Fruit fly (Drosophila melanogaster) whole organism, embryonic: ENCODE data around the gene Cnot4.

ENCODE experiments used
- Antp ChIP-seq: fragments of 200-800 bp; sonication (Bioruptor generic); optimal IDR thresholded peaks from 3 replicates; lab custom pipeline; 2016; ENCODE audit warnings: missing biosample characterization, missing genetic modification characterization
- B-H1 ChIP-seq: fragments of 200-800 bp; sonication (Bioruptor generic); IDR thresholded peaks from 3 replicates; pipeline ENCODE4 v1.3.6; 2022; ENCODE audit warnings: missing biosample characterization, missing genetic modification characterization
- CG1024 ChIP-seq: fragments of 200-800 bp; sonication (Bioruptor generic); IDR thresholded peaks from 2 replicates; pipeline ENCODE4 v1.3.6; 2022; ENCODE audit warnings: missing biosample characterization, missing genetic modification characterization
- CG10543 ChIP-seq: fragments of 200-800 bp; sonication (Bioruptor generic); optimal IDR thresholded peaks from 3 replicates; lab custom pipeline; 2017; ENCODE audit warnings: missing biosample characterization, mild to moderate bottlenecking, missing genetic modification characterization, moderate library complexity
- CG11085 ChIP-seq: fragments of 200-800 bp; sonication (Bioruptor generic); IDR thresholded peaks from 2 replicates; pipeline ENCODE4 v1.3.6; 2022; ENCODE audit warnings: missing biosample characterization, missing genetic modification characterization
- CG12769 ChIP-seq: fragments of 200-800 bp; sonication (Bioruptor generic); optimal IDR thresholded peaks from 2 replicates; lab custom pipeline; 2019; ENCODE audit warnings: missing biosample characterization, mild to moderate bottlenecking, missing genetic modification characterization, moderate library complexity
- CG15269 ChIP-seq: fragments of 200-800 bp; sonication (Bioruptor generic); optimal IDR thresholded peaks from 2 replicates; lab custom pipeline; 2018; ENCODE audit warnings: missing biosample characterization, mild to moderate bottlenecking, missing genetic modification characterization, moderate library complexity
- CG17612 ChIP-seq: fragments of 200-800 bp; sonication (Bioruptor generic); IDR thresholded peaks from 2 replicates; pipeline ENCODE4 v1.3.6; 2022; ENCODE audit warnings: missing biosample characterization, missing genetic modification characterization
- CG17802 ChIP-seq: fragments of 200-800 bp; sonication (Bioruptor generic); optimal IDR thresholded peaks from 2 replicates; lab custom pipeline; 2018; ENCODE audit warnings: missing biosample characterization, mild to moderate bottlenecking, missing genetic modification characterization, moderate library complexity
- CG2116 ChIP-seq: fragments of 200-800 bp; sonication (Bioruptor generic); optimal IDR thresholded peaks from 3 replicates; lab custom pipeline; 2018; ENCODE audit warnings: missing biosample characterization, mild to moderate bottlenecking, missing genetic modification characterization
- CG2199 ChIP-seq: fragments of 200-800 bp; sonication (Bioruptor generic); IDR thresholded peaks from 3 replicates; pipeline ENCODE4 v1.3.6; 2022; ENCODE audit warnings: missing biosample characterization, missing genetic modification characterization
- CG2712 ChIP-seq: fragments of 200-800 bp; optimal IDR thresholded peaks from 3 replicates; lab custom pipeline; 2019; ENCODE audit warnings: missing biosample characterization, mild to moderate bottlenecking, missing genetic modification characterization, moderate library complexity
- CG3163 ChIP-seq: fragments of 200-800 bp; sonication (Bioruptor generic); optimal IDR thresholded peaks from 3 replicates; lab custom pipeline; 2016; ENCODE audit warnings: missing biosample characterization, missing genetic modification characterization
- CG3726 ChIP-seq: fragments of 200-800 bp; sonication (Bioruptor generic); IDR thresholded peaks from 3 replicates; pipeline ENCODE4, ENCODE4 v1.3.6; 2022; ENCODE audit warnings: missing biosample characterization, missing genetic modification characterization
- CG3838 ChIP-seq: fragments of 200-800 bp; sonication (Bioruptor generic); optimal IDR thresholded peaks from 3 replicates; lab custom pipeline; 2016; ENCODE audit warnings: missing biosample characterization, missing genetic modification characterization
- CG6175 ChIP-seq: fragments of 200-800 bp; sonication (Bioruptor generic); IDR thresholded peaks from 3 replicates; pipeline ENCODE4 v1.3.6; 2022; ENCODE audit warnings: missing biosample characterization, missing genetic modification characterization
- CG7928 ChIP-seq: fragments of 200-800 bp; sonication (Bioruptor generic); optimal IDR thresholded peaks from 2 replicates; lab custom pipeline; 2017; ENCODE audit warnings: missing biosample characterization, mild to moderate bottlenecking, missing genetic modification characterization
- CG7963 ChIP-seq: fragments of 200-800 bp; sonication (Bioruptor generic); IDR thresholded peaks from 3 replicates; pipeline ENCODE4 v1.3.6; 2022; ENCODE audit warnings: missing biosample characterization, missing genetic modification characterization; ENCODE audit not compliant: partially characterized antibody
- CG8944 ChIP-seq: fragments of 200-800 bp; sonication (Bioruptor generic); optimal IDR thresholded peaks from 3 replicates; lab custom pipeline; 2016; ENCODE audit warnings: missing biosample characterization, missing genetic modification characterization
- CG9817 ChIP-seq: fragments of 200-800 bp; sonication (Bioruptor generic); optimal IDR thresholded peaks from 2 replicates; lab custom pipeline; 2018; ENCODE audit warnings: missing biosample characterization, mild to moderate bottlenecking, missing genetic modification characterization, moderate library complexity
- Camta ChIP-seq: fragments of 200-800 bp; sonication (Bioruptor generic); optimal IDR thresholded peaks from 2 replicates; lab custom pipeline; 2016; ENCODE audit warnings: missing biosample characterization, missing genetic modification characterization
- Dip3 ChIP-seq: fragments of 200-800 bp; sonication (Bioruptor generic); optimal IDR thresholded peaks from 3 replicates; lab custom pipeline; 2016; ENCODE audit warnings: missing biosample characterization, missing genetic modification characterization
- Eip74EF ChIP-seq, 2 experiments: fragments of 200-800 bp in 1 of 2; fragments of >200 bp in 1 of 2; sonication (Bioruptor generic) in 1 of 2; optimal IDR thresholded peaks; 2 replicates each; lab custom pipeline; 2017 to 2019; ENCODE audit warnings: missing biosample characterization in 2 of 2, missing genetic modification characterization in 2 of 2, mild to moderate bottlenecking in 1 of 2, moderate library complexity in 1 of 2
- Fer2 ChIP-seq: fragments of 200-800 bp; sonication (Bioruptor generic); optimal IDR thresholded peaks from 2 replicates; lab custom pipeline; 2018; ENCODE audit warnings: missing biosample characterization, mild to moderate bottlenecking, missing genetic modification characterization, moderate library complexity
- Hmx ChIP-seq: fragments of 200-800 bp; sonication (Bioruptor generic); optimal IDR thresholded peaks from 2 replicates; lab custom pipeline; 2016; ENCODE audit warnings: missing biosample characterization, missing genetic modification characterization
- Hr3 ChIP-seq: fragments of 200-800 bp; sonication (Bioruptor generic); optimal IDR thresholded peaks from 3 replicates; lab custom pipeline; 2016; ENCODE audit warnings: missing biosample characterization, missing genetic modification characterization
- MTF-1 ChIP-seq: fragments of 200-800 bp; sonication (Bioruptor generic); optimal IDR thresholded peaks from 2 replicates; lab custom pipeline; 2018; ENCODE audit warnings: missing biosample characterization, mild to moderate bottlenecking, missing genetic modification characterization, borderline replicate concordance
- NfI ChIP-seq: fragments of 200-800 bp; sonication (Bioruptor generic); optimal IDR thresholded peaks from 3 replicates; lab custom pipeline; 2018; ENCODE audit warnings: missing biosample characterization, mild to moderate bottlenecking, missing genetic modification characterization, moderate library complexity
- Optix ChIP-seq: fragments of 200-800 bp; sonication (Bioruptor generic); IDR thresholded peaks from 3 replicates; pipeline ENCODE4 v1.3.6; 2022; ENCODE audit warnings: missing biosample characterization, missing genetic modification characterization
- PHDP ChIP-seq: fragments of 200-800 bp; sonication (Bioruptor generic); optimal IDR thresholded peaks from 3 replicates; lab custom pipeline; 2018; ENCODE audit warnings: missing biosample characterization, mild to moderate bottlenecking, missing genetic modification characterization, moderate library complexity
- YL-1 ChIP-seq: fragments of 200-800 bp; sonication (Bioruptor generic); optimal IDR thresholded peaks from 3 replicates; lab custom pipeline; 2017; ENCODE audit warnings: missing biosample characterization, mild to moderate bottlenecking, missing genetic modification characterization
- ab ChIP-seq: fragments of 200-800 bp; sonication (Bioruptor generic); optimal IDR thresholded peaks from 2 replicates; lab custom pipeline; 2016; ENCODE audit warnings: missing biosample characterization, missing genetic modification characterization
- ac ChIP-seq: fragments of 200-800 bp; sonication (Bioruptor generic); optimal IDR thresholded peaks from 3 replicates; lab custom pipeline; 2017; ENCODE audit warnings: missing biosample characterization, mild to moderate bottlenecking, missing genetic modification characterization
- al ChIP-seq: fragments of 200-800 bp; sonication (Bioruptor generic); IDR thresholded peaks from 2 replicates; pipeline ENCODE4 v1.3.6; 2022; ENCODE audit warnings: missing biosample characterization, missing genetic modification characterization
- ara ChIP-seq: fragments of 200-800 bp; sonication (Bioruptor generic); IDR thresholded peaks from 2 replicates; pipeline ENCODE4 v1.3.6; 2022; ENCODE audit warnings: missing biosample characterization, missing genetic modification characterization
- az2 ChIP-seq: fragments of 200-800 bp; sonication (Bioruptor generic); optimal IDR thresholded peaks from 3 replicates; lab custom pipeline; 2016; ENCODE audit warnings: missing biosample characterization, missing genetic modification characterization
- bbx ChIP-seq: fragments of 200-800 bp; sonication (Bioruptor generic); IDR thresholded peaks from 2 replicates; pipeline ENCODE4 v1.3.6; 2022; ENCODE audit warnings: missing biosample characterization, missing genetic modification characterization; ENCODE audit not compliant: partially characterized antibody
- bowl ChIP-seq: fragments of 200-800 bp; sonication (Bioruptor generic); IDR thresholded peaks from 2 replicates; pipeline ENCODE4 v1.3.6; 2022; ENCODE audit warnings: missing biosample characterization, missing genetic modification characterization
- ftz-f1 ChIP-seq: fragments of 200-800 bp; sonication (Bioruptor generic); optimal IDR thresholded peaks from 2 replicates; lab custom pipeline; 2016; ENCODE audit warnings: missing biosample characterization, missing genetic modification characterization
- gt ChIP-seq: fragments of 200-800 bp; sonication (Bioruptor generic); IDR thresholded peaks from 2 replicates; pipeline ENCODE4 v1.3.6; 2022; ENCODE audit warnings: missing biosample characterization, missing genetic modification characterization
- luna ChIP-seq: fragments of 200-800 bp; sonication (Bioruptor generic); optimal IDR thresholded peaks from 2 replicates; lab custom pipeline; 2016; ENCODE audit warnings: missing biosample characterization, missing genetic modification characterization
- nerfin-2 ChIP-seq: fragments of 200-800 bp; sonication (Bioruptor generic); IDR thresholded peaks from 2 replicates; pipeline ENCODE4 v1.3.6; 2022; ENCODE audit warnings: missing biosample characterization, missing genetic modification characterization; ENCODE audit not compliant: partially characterized antibody
- nmo ChIP-seq: fragments of 200-800 bp; sonication (Bioruptor generic); optimal IDR thresholded peaks from 2 replicates; lab custom pipeline; 2018; ENCODE audit warnings: missing biosample characterization, mild to moderate bottlenecking, missing genetic modification characterization, moderate library complexity
- p53 ChIP-seq: fragments of 200-800 bp; sonication (Bioruptor generic); optimal IDR thresholded peaks from 2 replicates; lab custom pipeline; 2016; ENCODE audit warnings: missing biosample characterization, missing genetic modification characterization
- pan ChIP-seq, 4 experiments: fragments of >200 bp in 3 of 4; fragments of 200-800 bp in 1 of 4; sonication (Bioruptor generic) in 1 of 4; optimal IDR thresholded peaks in 3 of 4; IDR thresholded peaks in 1 of 4; 2 replicates each; pipeline versions ENCODE4 v1.3.6 to Lab custom; 2017 to 2022; ENCODE audit warnings: missing biosample characterization in 2 of 4, missing genetic modification characterization in 2 of 4, mixed read lengths in 1 of 4
- peb ChIP-seq: fragments of 200-800 bp; sonication (Bioruptor generic); IDR thresholded peaks from 2 replicates; pipeline ENCODE4 v1.3.6; 2022; ENCODE audit warnings: missing biosample characterization, missing genetic modification characterization
- phol ChIP-seq: fragments of 200-800 bp; sonication (Bioruptor generic); optimal IDR thresholded peaks from 3 replicates; lab custom pipeline; 2018; ENCODE audit warnings: missing biosample characterization, mild to moderate bottlenecking, missing genetic modification characterization, moderate library complexity
- pnt ChIP-seq: fragments of 200-800 bp; sonication (Bioruptor generic); optimal IDR thresholded peaks from 3 replicates; lab custom pipeline; 2016; ENCODE audit warnings: missing biosample characterization, missing genetic modification characterization
- sens ChIP-seq: fragments of 200-800 bp; sonication (Bioruptor generic); peaks from one replicate; lab custom pipeline; 2016; ENCODE audit warnings: missing biosample characterization, missing genetic modification characterization
- stwl ChIP-seq: fragments of 200-800 bp; sonication (Bioruptor generic); optimal IDR thresholded peaks from 3 replicates; lab custom pipeline; 2018; ENCODE audit warnings: missing biosample characterization, mild to moderate bottlenecking, missing genetic modification characterization, moderate library complexity
- tx ChIP-seq: fragments of 200-800 bp; sonication (Bioruptor generic); optimal IDR thresholded peaks from 2 replicates; lab custom pipeline; 2016; ENCODE audit warnings: missing biosample characterization, missing genetic modification characterization

The Cnot4 gene

DNA sequence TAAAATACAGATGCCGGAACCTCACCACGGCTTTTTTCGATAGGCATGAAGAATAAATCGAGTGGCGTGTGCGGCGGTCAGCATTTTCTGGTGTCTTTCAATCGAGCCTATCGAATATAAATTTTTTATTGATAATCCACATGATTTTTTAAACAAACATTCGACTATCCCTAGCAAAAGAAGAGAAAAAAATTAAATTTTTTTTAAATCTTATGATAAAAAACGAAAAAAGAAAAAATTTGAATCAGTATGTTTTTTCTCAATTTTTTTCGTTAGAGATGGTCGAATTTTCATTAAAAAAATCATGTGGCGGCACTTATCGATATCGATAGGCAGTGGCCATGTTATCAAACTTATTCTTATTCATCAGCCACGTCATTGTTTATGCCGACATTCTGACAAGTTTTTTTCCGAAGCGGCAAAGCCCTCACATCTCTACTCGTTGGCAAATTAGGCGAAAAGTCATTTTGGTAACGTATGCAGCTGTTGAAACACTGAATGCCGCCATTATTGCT, 30.1 kb downstream of the Cnot4 start, which contains the start of the genes SmB and KdelR (continued):
- TF ChIP-seq CG2116: peak; percentile 94
- TF ChIP-seq B-H1: no peak
- peak; percentile 83 for TF ChIP-seq phol (tag; lab: Kevin White, UChicago)
- no peak for TF ChIP-seq Eip74EF (GFP tag; optimal IDR thresholded peaks at IDR 0.05; lab: Kevin White, UChicago)
- no peak for TF ChIP-seq CG12769 (tag; lab: Kevin White, UChicago)
- no peak for TF ChIP-seq ab (GFP tag; lab: Kevin White, UChicago)
- TF ChIP-seq Hr3: no peak
- no peak for TF ChIP-seq pnt (GFP tag; lab: Kevin White, UChicago)
- TF ChIP-seq CG2199 (GFP tag; lab: Robert Waterston, UW): no peak
- no peak for TF ChIP-seq CG6175 (GFP tag; lab: Robert Waterston, UW)
- TF ChIP-seq CG3163 (GFP tag; lab: Kevin White, UChicago): no peak
- no peak for TF ChIP-seq CG17612 (GFP tag; lab: Robert Waterston, UW)
- TF ChIP-seq luna (GFP tag; lab: Kevin White, UChicago): no peak
- no peak for TF ChIP-seq NfI (GFP tag; lab: Kevin White, UChicago)
- no peak for TF ChIP-seq p53
- no peak for TF ChIP-seq pan (optimal IDR thresholded peaks at IDR 0.05; lab: Kevin White, UChicago)
- no peak for TF ChIP-seq pan (GFP tag; optimal IDR thresholded peaks at IDR 0.05 in 1 of 2, IDR thresholded peaks at IDR 0.05 in 1 of 2)
- TF ChIP-seq sens: peak; percentile 81
- no peak for TF ChIP-seq peb
- no peak for TF ChIP-seq ac (GFP tag; lab: Kevin White, UChicago)
- TF ChIP-seq Camta: no peak
- no peak for TF ChIP-seq Antp (GFP tag; lab: Kevin White, UChicago)
- no peak for TF ChIP-seq CG10543 (GFP tag; lab: Kevin White, UChicago)
- no peak for TF ChIP-seq CG1024 (GFP tag; lab: Robert Waterston, UW)
- TF ChIP-seq YL-1 (GFP tag; lab: Kevin White, UChicago): peak; percentile 89
- TF ChIP-seq CG9817 (tag; lab: Kevin White, UChicago): no peak
- no peak for TF ChIP-seq CG3726 (GFP tag; lab: Robert Waterston, UW)
- TF ChIP-seq al: no peak
- TF ChIP-seq CG7928 (GFP tag; lab: Kevin White, UChicago): no peak
- no peak for TF ChIP-seq Dip3
- TF ChIP-seq tx (GFP tag; lab: Kevin White, UChicago): no peak
- peak; percentile 41 for TF ChIP-seq nmo (GFP tag; lab: Kevin White, UChicago)
- TF ChIP-seq nerfin-2 (GFP tag; lab: Robert Waterston, UW): peak; percentile 95
- no peak for TF ChIP-seq ftz-f1 (GFP tag; lab: Kevin White, UChicago)
- no peak for TF ChIP-seq Fer2
- TF ChIP-seq gt (GFP tag; lab: Robert Waterston, UW): no peak
- peak; percentile 76 for TF ChIP-seq CG7963 (GFP tag; lab: Robert Waterston, UW)
- TF ChIP-seq CG17802 (tag; lab: Kevin White, UChicago): no peak
- no peak for TF ChIP-seq Hmx
- TF ChIP-seq CG2712 (tag; lab: Kevin White, UChicago): peak; percentile 61
- peak; percentile 22 for TF ChIP-seq PHDP (tag; lab: Kevin White, UChicago)
- no peak for TF ChIP-seq CG15269 (tag; lab: Kevin White, UChicago)
- no peak for TF ChIP-seq az2 (GFP tag; lab: Kevin White, UChicago)
- no peak for TF ChIP-seq CG3838 (GFP tag; lab: Kevin White, UChicago)
- TF ChIP-seq bbx (GFP tag; lab: Robert Waterston, UW): peak; percentile 66
- TF ChIP-seq stwl: peak; percentile 91
- TF ChIP-seq CG11085: no peak
- TF ChIP-seq Optix: no peak
- TF ChIP-seq bowl (GFP tag; lab: Robert Waterston, UW): no peak
- TF ChIP-seq CG8944 (GFP tag; lab: Kevin White, UChicago): no peak
- no peak for TF ChIP-seq ara (GFP tag; lab: Robert Waterston, UW)
- no peak for TF ChIP-seq MTF-1 (GFP tag; lab: Kevin White, UChicago)
